Fruit fly (Drosophila melanogaster): Measurements from ENCODE around the gene CG9231.

The CG9231 gene

DNA sequence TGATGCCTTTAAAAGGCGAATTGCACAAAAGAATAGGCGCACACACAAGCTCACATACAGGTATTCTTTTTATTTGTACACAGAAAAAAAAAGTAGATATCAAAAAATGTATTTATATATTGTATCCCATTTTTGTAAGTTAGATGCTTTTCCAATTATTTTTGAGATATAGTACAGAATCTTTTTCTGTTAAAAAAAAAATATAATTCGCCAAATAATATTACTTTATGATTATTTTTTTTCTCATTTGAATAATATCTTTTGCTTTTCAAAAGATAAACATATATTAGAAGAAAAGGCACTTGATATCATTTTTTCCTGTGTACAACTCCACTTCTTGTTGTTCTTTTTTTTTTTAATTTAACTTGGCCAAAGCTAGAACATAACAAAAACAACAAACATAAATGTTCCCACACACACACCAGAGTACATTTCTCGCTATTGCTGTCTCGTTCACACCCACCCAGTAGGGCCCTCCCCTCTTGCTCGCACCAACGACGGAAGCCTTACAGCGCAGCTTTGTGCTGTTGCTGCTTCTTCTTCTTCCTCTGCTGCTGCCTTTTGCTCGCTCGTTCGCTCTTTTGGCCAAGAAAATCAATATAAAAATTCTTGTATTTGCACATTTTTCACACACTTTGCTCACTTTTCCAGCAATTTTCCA, 49.1 kb upstream of the CG9231 start (continued):
- TF ChIP-seq E2f2 (GFP tag; IDR thresholded peaks at IDR 0.05): no peak
- no peak for TF ChIP-seq CG3995 (GFP tag; optimal IDR thresholded peaks at IDR 0.05)
- peak; percentile 33; the same call in 1 of the 2 replicates for TF ChIP-seq Awh (GFP tag; IDR thresholded peaks at IDR 0.05)
- peak; percentile 62 for TF ChIP-seq CG15011 (GFP tag; optimal IDR thresholded peaks at IDR 0.05)
- no peak for TF ChIP-seq fru (optimal IDR thresholded peaks at IDR 0.05)
- TF ChIP-seq Atf-2 (GFP tag; optimal IDR thresholded peaks at IDR 0.05): no peak
- no peak for TF ChIP-seq ERR (GFP tag; optimal IDR thresholded peaks at IDR 0.05)
- no peak for TF ChIP-seq tll (GFP tag; optimal IDR thresholded peaks at IDR 0.05)
- peak; percentile 89 for TF ChIP-seq Meics (GFP tag; optimal IDR thresholded peaks at IDR 0.05)
- no peak for TF ChIP-seq her (GFP tag; optimal IDR thresholded peaks at IDR 0.05)
- TF ChIP-seq CG14050 (GFP tag; IDR thresholded peaks at IDR 0.05): no peak
- TF ChIP-seq danr (GFP tag; IDR thresholded peaks at IDR 0.05): peak; percentile 23; the same call in 1 of the 2 replicates
- no peak for TF ChIP-seq Dll (GFP tag; IDR thresholded peaks at IDR 0.05; ENCODE audit: partially characterized antibody)
- peak; percentile 57 for TF ChIP-seq Fer1 (GFP tag; optimal IDR thresholded peaks at IDR 0.05)
- TF ChIP-seq CG4820 (GFP tag; optimal IDR thresholded peaks at IDR 0.05): peak; percentile 56
- no peak for TF ChIP-seq wor (GFP tag; IDR thresholded peaks at IDR 0.05)
- TF ChIP-seq CG18011 (GFP tag; optimal IDR thresholded peaks at IDR 0.05): no peak
- TF ChIP-seq Camta (GFP tag; optimal IDR thresholded peaks at IDR 0.05): peak; percentile 38
- no peak for TF ChIP-seq kni (GFP tag; optimal IDR thresholded peaks at IDR 0.05)
- TF ChIP-seq aop (GFP tag; IDR thresholded peaks at IDR 0.05): no peak
- no peak for TF ChIP-seq dati (GFP tag; IDR thresholded peaks at IDR 0.05)
- TF ChIP-seq Sry-β (GFP tag; optimal IDR thresholded peaks at IDR 0.05): no peak
- no peak for TF ChIP-seq NC2α (GFP tag; optimal IDR thresholded peaks at IDR 0.05)
- peak; percentile 90 for TF ChIP-seq CG14710 (tag; optimal IDR thresholded peaks at IDR 0.05)
- TF ChIP-seq CG7357 (GFP tag; IDR thresholded peaks at IDR 0.05): peak; percentile 75; the same call in 2 of the 3 replicates
- TF ChIP-seq bbx (GFP tag; IDR thresholded peaks at IDR 0.05; ENCODE audit: partially characterized antibody): no peak
- peak; percentile 70 for TF ChIP-seq slou (GFP tag; optimal IDR thresholded peaks at IDR 0.05)
- no peak for TF ChIP-seq CG1647 (GFP tag; optimal IDR thresholded peaks at IDR 0.05)
- peak; percentile 53 for TF ChIP-seq Deaf1 (tag; optimal IDR thresholded peaks at IDR 0.05)
- peak; percentile 64 for TF ChIP-seq CG14014 (GFP tag; IDR thresholded peaks at IDR 0.05)
- peak; percentile 94 for TF ChIP-seq CG2678 (tag; optimal IDR thresholded peaks at IDR 0.05)
- TF ChIP-seq Nf-YC (tag; optimal IDR thresholded peaks at IDR 0.05): peak; percentile 35
- 0 out of 2 replicates have a peak, but pooled peaks have one; percentile 23 for TF ChIP-seq seq (GFP tag; IDR thresholded peaks at IDR 0.05)
- peak; percentile 74 for TF ChIP-seq CG4730 (GFP tag; IDR thresholded peaks at IDR 0.05)
- TF ChIP-seq bsh (GFP tag; optimal IDR thresholded peaks at IDR 0.05): peak in 1 of 2 experiments; percentile 80
- no peak for TF ChIP-seq pzg (GFP tag; optimal IDR thresholded peaks at IDR 0.05)
- no peak for TF ChIP-seq CG12769 (tag; optimal IDR thresholded peaks at IDR 0.05)
- TF ChIP-seq Rfx (GFP tag; IDR thresholded peaks at IDR 0.05): peak; percentile 78
- no peak for TF ChIP-seq CG4707 (GFP tag; optimal IDR thresholded peaks at IDR 0.05)
- peak; percentile 83 for TF ChIP-seq gsb-n (tag; optimal IDR thresholded peaks at IDR 0.05)
- TF ChIP-seq CG3163 (GFP tag; optimal IDR thresholded peaks at IDR 0.05): no peak
- TF ChIP-seq CG30431 (GFP tag; optimal IDR thresholded peaks at IDR 0.05): no peak
- TF ChIP-seq vnd (GFP tag; IDR thresholded peaks at IDR 0.05; ENCODE audit: partially characterized antibody): no peak
- peak; percentile 78 for TF ChIP-seq CG30403 (GFP tag; optimal IDR thresholded peaks at IDR 0.05)
- no peak for TF ChIP-seq CG11456 (GFP tag; IDR thresholded peaks at IDR 0.05)
- no peak for TF ChIP-seq Atf3 (GFP tag; optimal IDR thresholded peaks at IDR 0.05)
- no peak for TF ChIP-seq lov (optimal IDR thresholded peaks at IDR 0.05)
- TF ChIP-seq lov (GFP tag; IDR thresholded peaks at IDR 0.05): no peak
- peak; percentile 87 for TF ChIP-seq CoRest (tag; optimal IDR thresholded peaks at IDR 0.05)
- TF ChIP-seq tup (GFP tag; optimal IDR thresholded peaks at IDR 0.05): no peak
- TF ChIP-seq CG3407 (GFP tag; optimal IDR thresholded peaks at IDR 0.05): no peak

All from whole organism, embryonic.